Fruit fly (Drosophila melanogaster): Measurements from ENCODE around the gene yellow-c.

The yellow-c gene

dm6 chr2L:15039309-15039772 lies 4.1 kb downstream of the yellow-c start (continued):
- TF ChIP-seq ato (GFP tag; IDR thresholded peaks at IDR 0.05; ENCODE audit: partially characterized antibody), result peak; percentile 87
- no peak for TF ChIP-seq ken (GFP tag; IDR thresholded peaks at IDR 0.05)
- TF ChIP-seq Hsf (GFP tag; optimal IDR thresholded peaks at IDR 0.05), result no peak
- TF ChIP-seq CG10274 (GFP tag; optimal IDR thresholded peaks at IDR 0.05), result no peak
- TF ChIP-seq pzg (GFP tag; optimal IDR thresholded peaks at IDR 0.05), result peak; percentile 74
- peak; percentile 92 for TF ChIP-seq CG16813 (GFP tag; IDR thresholded peaks at IDR 0.05; ENCODE audit: partially characterized antibody)
- no peak for TF ChIP-seq CG12391 (tag; optimal IDR thresholded peaks at IDR 0.05)
- no peak for TF ChIP-seq fru (optimal IDR thresholded peaks at IDR 0.05)
- no peak for TF ChIP-seq Stat92E (GFP tag; optimal IDR thresholded peaks at IDR 0.05)
- peak; percentile 39 for TF ChIP-seq zen (tag; optimal IDR thresholded peaks at IDR 0.05)
- no peak for TF ChIP-seq CG6683 (GFP tag; optimal IDR thresholded peaks at IDR 0.05)
- no peak for TF ChIP-seq CG10654 (GFP tag; optimal IDR thresholded peaks at IDR 0.05)
- TF ChIP-seq CG5245 (GFP tag; optimal IDR thresholded peaks at IDR 0.05), result no peak
- no peak for TF ChIP-seq Rx (GFP tag; IDR thresholded peaks at IDR 0.05)
- no peak for TF ChIP-seq org-1 (GFP tag; optimal IDR thresholded peaks at IDR 0.05)
- TF ChIP-seq CG4360 (GFP tag; IDR thresholded peaks at IDR 0.05), result peak; percentile 92
- no peak for TF ChIP-seq Hmx (GFP tag; optimal IDR thresholded peaks at IDR 0.05)
- no peak for TF ChIP-seq slp2 (GFP tag; optimal IDR thresholded peaks at IDR 0.05)
- TF ChIP-seq twi (tag; optimal IDR thresholded peaks at IDR 0.05), result no peak
- no peak for TF ChIP-seq CG17612 (GFP tag; IDR thresholded peaks at IDR 0.05)
- no peak for TF ChIP-seq rib (GFP tag; IDR thresholded peaks at IDR 0.05)
- TF ChIP-seq NC2α (GFP tag; optimal IDR thresholded peaks at IDR 0.05), result no peak
- TF ChIP-seq CG13296 (GFP tag; optimal IDR thresholded peaks at IDR 0.05), result no peak
- no peak for TF ChIP-seq CG3726 (GFP tag; IDR thresholded peaks at IDR 0.05)
- no peak for TF ChIP-seq CG17359 (tag; optimal IDR thresholded peaks at IDR 0.05)
- TF ChIP-seq Side (GFP tag; optimal IDR thresholded peaks at IDR 0.05), result no peak
- no peak for TF ChIP-seq Hr3 (GFP tag; optimal IDR thresholded peaks at IDR 0.05)
- TF ChIP-seq CG7271 (tag; optimal IDR thresholded peaks at IDR 0.05), result no peak
- TF ChIP-seq CG8478 (optimal IDR thresholded peaks at IDR 0.05), result no peak
- TF ChIP-seq Abd-B (GFP tag; optimal IDR thresholded peaks at IDR 0.05), result no peak
- TF ChIP-seq gfzf (GFP tag; optimal IDR thresholded peaks at IDR 0.05), result peak; percentile 11
- TF ChIP-seq chif (GFP tag; optimal IDR thresholded peaks at IDR 0.05), result no peak
- peak; percentile 60 for TF ChIP-seq CG12659 (GFP tag; optimal IDR thresholded peaks at IDR 0.05)
- TF ChIP-seq tgo (GFP tag; IDR thresholded peaks at IDR 0.05), result no peak
- no peak for TF ChIP-seq CG6765 (GFP tag; optimal IDR thresholded peaks at IDR 0.05)
- TF ChIP-seq ftz-f1 (GFP tag; optimal IDR thresholded peaks at IDR 0.05), result no peak
- peak; percentile 92 for TF ChIP-seq Sry-β (GFP tag; optimal IDR thresholded peaks at IDR 0.05)
- TF ChIP-seq CG14710 (tag; optimal IDR thresholded peaks at IDR 0.05), result peak; percentile 25
- no peak for TF ChIP-seq Meics (GFP tag; optimal IDR thresholded peaks at IDR 0.05)
- TF ChIP-seq CG1024 (GFP tag; IDR thresholded peaks at IDR 0.05), result 0 out of 2 replicates have a peak, but pooled peaks have one; percentile 9
- TF ChIP-seq Dip3 (GFP tag; optimal IDR thresholded peaks at IDR 0.05), result peak; percentile 37
- no peak for TF ChIP-seq HLH3B (GFP tag; IDR thresholded peaks at IDR 0.05)
- no peak for TF ChIP-seq CG14050 (GFP tag; IDR thresholded peaks at IDR 0.05)
- no peak for TF ChIP-seq Neu2 (GFP tag; optimal IDR thresholded peaks at IDR 0.05; ENCODE audit: borderline replicate concordance)
- peak; percentile 65 for TF ChIP-seq sna (GFP tag; IDR thresholded peaks at IDR 0.05; ENCODE audit: partially characterized antibody)
- no peak for TF ChIP-seq en (GFP tag; optimal IDR thresholded peaks at IDR 0.05)
- peak; percentile 65 for TF ChIP-seq HmgZ (tag; optimal IDR thresholded peaks at IDR 0.05)
- no peak for TF ChIP-seq sc (optimal IDR thresholded peaks at IDR 0.05)
- TF ChIP-seq sc (GFP tag; optimal IDR thresholded peaks at IDR 0.05), result no peak
- TF ChIP-seq ab (GFP tag; optimal IDR thresholded peaks at IDR 0.05), result no peak
- TF ChIP-seq Rfx (GFP tag; IDR thresholded peaks at IDR 0.05), result no peak
- no peak for TF ChIP-seq CG13894 (tag; optimal IDR thresholded peaks at IDR 0.05)

Measured in whole organism, embryonic.